Worm (Caenorhabditis elegans) whole organism, early embryonic: ENCODE data around the gene C15F1.5.
A peak's percentile ranks its signal among the peaks of the same experiment; 100 is the strongest.

ENCODE experiments used
- B0310.2 ChIP-seq: sonication (generic microtip); optimal IDR thresholded peaks from 2 replicates; lab custom pipeline; 2016; ENCODE audit warnings: mild to moderate bottlenecking, missing genetic modification characterization, missing compliant biosample characterization
- F13C5.2 ChIP-seq: sonication (generic microtip); optimal IDR thresholded peaks from 2 replicates; lab custom pipeline; 2017; ENCODE audit warnings: mild to moderate bottlenecking, missing genetic modification characterization, inconsistent platforms, missing compliant biosample characterization
- aly-1 ChIP-seq: sonication (generic microtip); optimal IDR thresholded peaks from 2 replicates; lab custom pipeline; 2016; ENCODE audit warnings: missing genetic modification characterization, missing compliant biosample characterization
- ama-1 ChIP-seq: fragments of 150-350 bp; optimal IDR thresholded peaks from 2 replicates; lab custom pipeline; 2014
- ceh-13 ChIP-seq: fragments of 200-800 bp; sonication (Bioruptor generic); optimal IDR thresholded peaks from 2 replicates; lab custom pipeline; 2018; ENCODE audit warnings: mild to moderate bottlenecking, missing genetic modification characterization, missing compliant biosample characterization
- ceh-36 ChIP-seq: sonication (generic microtip); optimal IDR thresholded peaks from 2 replicates; lab custom pipeline; 2016; ENCODE audit warnings: missing genetic modification characterization, inconsistent platforms, missing compliant biosample characterization
- ets-7 ChIP-seq: sonication (generic microtip); optimal IDR thresholded peaks from 2 replicates; lab custom pipeline; 2016; ENCODE audit warnings: missing genotype, missing genetic modification characterization, missing compliant biosample characterization
- flt-1 ChIP-seq: fragments of 200-800 bp; sonication (Bioruptor generic); IDR thresholded peaks from 2 replicates; pipeline ENCODE4 v1.3.6; 2022; ENCODE audit warnings: missing genetic modification characterization, missing compliant biosample characterization
- hmbx-1 ChIP-seq: sonication (generic microtip); optimal IDR thresholded peaks from 2 replicates; lab custom pipeline; 2016; ENCODE audit warnings: mild to moderate bottlenecking, missing genetic modification characterization, missing compliant biosample characterization
- hmg-4 ChIP-seq: fragments of 200-800 bp; sonication (Bioruptor generic); optimal IDR thresholded peaks from 2 replicates; lab custom pipeline; 2018; ENCODE audit warnings: mild to moderate bottlenecking, missing genetic modification characterization, missing compliant biosample characterization
- hnd-1 ChIP-seq: sonication (generic microtip); optimal IDR thresholded peaks from 2 replicates; lab custom pipeline; 2016; ENCODE audit warnings: missing genetic modification characterization, missing compliant biosample characterization
- pes-1 ChIP-seq: fragments of 200-800 bp; sonication (Bioruptor generic); IDR thresholded peaks from 2 replicates; pipeline ENCODE4 v1.3.6; 2022; ENCODE audit warnings: missing genetic modification reagents, missing genetic modification characterization, missing compliant biosample characterization
- scrt-1 ChIP-seq: fragments of 200-800 bp; sonication (Bioruptor generic); IDR thresholded peaks from 2 replicates; pipeline ENCODE4 v1.3.6; 2022; ENCODE audit warnings: missing genetic modification characterization, missing compliant biosample characterization
- sea-1 ChIP-seq: fragments of 200-800 bp; sonication (Bioruptor generic); conservative IDR thresholded peaks from 2 replicates; pipeline ENCODE4 v1.3.6; 2022; ENCODE audit warnings: missing genetic modification characterization, missing compliant biosample characterization
- tbx-11 ChIP-seq: fragments of 200-800 bp; sonication (Bioruptor generic); IDR thresholded peaks from 2 replicates; pipeline ENCODE4 v1.3.6; 2022; ENCODE audit warnings: missing genetic modification characterization, missing compliant biosample characterization
- tbx-37 ChIP-seq: fragments of 200-800 bp; sonication (Bioruptor generic); conservative IDR thresholded peaks from 2 replicates; pipeline ENCODE4 v1.3.6; 2022; ENCODE audit warnings: missing genetic modification reagents, missing genetic modification characterization, missing compliant biosample characterization
- tra-4 ChIP-seq: sonication (generic microtip); optimal IDR thresholded peaks from 2 replicates; lab custom pipeline; 2017; ENCODE audit warnings: missing genetic modification characterization, missing compliant biosample characterization

Gene C15F1.5

ce11 chrII:6951250-6951806, 19.1 kb downstream of the C15F1.5 start, which contains the start of the genes malt-1 and ceh-38:
malt-1 (minus strand) TSS chrII:6951300.
ceh-38 (plus strand) TSS chrII:6951526.
- TF ChIP-seq F13C5.2 (tag; lab: Kevin White, UChicago) (peak; percentile 67), B0310.2 (tag; lab: Kevin White, UChicago) (no peak), ceh-36 (tag; lab: Kevin White, UChicago) (peak; percentile 48), flt-1 (GFP tag; lab: Robert Waterston, UW) (0 out of 2 replicates have a peak, but pooled peaks have one; percentile 26), hmg-4 (GFP tag; lab: Kevin White, UChicago) (peak; percentile 55)

- TF ChIP-seq ama-1 (lab: Kevin White, UChicago) (no peak), tra-4 (tag; lab: Kevin White, UChicago) (no peak), B0310.2 (tag; lab: Kevin White, UChicago) (no peak), flt-1 (GFP tag; lab: Robert Waterston, UW) (no peak), pes-1 (GFP tag; lab: Robert Waterston, UW) (no peak), ets-7 (no peak), tbx-37 (GFP tag; lab: Robert Waterston, UW) (no peak), scrt-1 (GFP tag; lab: Robert Waterston, UW) (no peak), tbx-11 (GFP tag; lab: Robert Waterston, UW) (no peak), hmg-4 (GFP tag; lab: Kevin White, UChicago) (peak; percentile 84), aly-1 (tag; lab: Kevin White, UChicago) (peak; percentile 41), hmbx-1 (no peak), F13C5.2 (tag; lab: Kevin White, UChicago) (peak; percentile 76), hnd-1 (tag; lab: Kevin White, UChicago) (no peak), ceh-36 (tag; lab: Kevin White, UChicago) (peak; percentile 43), ceh-13 (GFP tag; lab: Kevin White, UChicago) (no peak), sea-1 (no peak)
Measured at ce11 chrII:6943299-6944051, 26.9 kb downstream of the C15F1.5 start.

- TF ChIP-seq hmg-4 (GFP tag; lab: Kevin White, UChicago): no peak
Measured at ce11 chrII:6941520-6941919, 28.9 kb downstream of the C15F1.5 start.

ce11 chrII:6940726-6941230, 29.6 kb downstream of the C15F1.5 start:
- no peak for TF ChIP-seq aly-1 (tag; lab: Kevin White, UChicago)
- TF ChIP-seq ceh-36 (tag; lab: Kevin White, UChicago): no peak
- no peak for TF ChIP-seq pes-1 (GFP tag; lab: Robert Waterston, UW)
- TF ChIP-seq B0310.2 (tag; lab: Kevin White, UChicago): no peak
- TF ChIP-seq hnd-1 (tag; lab: Kevin White, UChicago): no peak

ce11 chrII:6939873-6940272, 30.5 kb downstream of the C15F1.5 start:
- no peak for TF ChIP-seq pes-1 (GFP tag; lab: Robert Waterston, UW)
- TF ChIP-seq flt-1 (GFP tag; lab: Robert Waterston, UW): no peak
- no peak for TF ChIP-seq hmg-4 (GFP tag; lab: Kevin White, UChicago)
- no peak for TF ChIP-seq tbx-11 (GFP tag; lab: Robert Waterston, UW)
- no peak for TF ChIP-seq hnd-1 (tag; lab: Kevin White, UChicago)
- TF ChIP-seq sea-1: no peak
- TF ChIP-seq B0310.2 (tag; lab: Kevin White, UChicago): no peak
- no peak for TF ChIP-seq ama-1 (lab: Kevin White, UChicago)
- no peak for TF ChIP-seq scrt-1 (GFP tag; lab: Robert Waterston, UW)
- no peak for TF ChIP-seq ceh-36 (tag; lab: Kevin White, UChicago)
- no peak for TF ChIP-seq ceh-13 (GFP tag; lab: Kevin White, UChicago)
- TF ChIP-seq tra-4 (tag; lab: Kevin White, UChicago): no peak
- TF ChIP-seq F13C5.2 (tag; lab: Kevin White, UChicago): no peak
- no peak for TF ChIP-seq aly-1 (tag; lab: Kevin White, UChicago)

- TF ChIP-seq ceh-13 (GFP tag; lab: Kevin White, UChicago): no peak
- no peak for TF ChIP-seq tra-4 (tag; lab: Kevin White, UChicago)
- no peak for TF ChIP-seq hmg-4 (GFP tag; lab: Kevin White, UChicago)
- no peak for TF ChIP-seq tbx-11 (GFP tag; lab: Robert Waterston, UW)
- TF ChIP-seq B0310.2 (tag; lab: Kevin White, UChicago): no peak
- no peak for TF ChIP-seq hmbx-1
- no peak for TF ChIP-seq hnd-1 (tag; lab: Kevin White, UChicago)
- no peak for TF ChIP-seq scrt-1 (GFP tag; lab: Robert Waterston, UW)
- no peak for TF ChIP-seq F13C5.2 (tag; lab: Kevin White, UChicago)
- no peak for TF ChIP-seq ceh-36 (tag; lab: Kevin White, UChicago)
- TF ChIP-seq ets-7: no peak
Measured at ce11 chrII:6937057-6937456, 33.4 kb downstream of the C15F1.5 start.

- TF ChIP-seq tbx-11 (GFP tag; lab: Robert Waterston, UW) (peak; percentile 26; the same call in 1 of the 2 replicates), tra-4 (tag; lab: Kevin White, UChicago) (no peak)
Measured at ce11 chrII:6936528-6936927, 33.9 kb downstream of the C15F1.5 start.
